Worm (Caenorhabditis elegans): Measurements from ENCODE around the gene B0001.3.

ce11 chrIV:12131308-12132072 is 14.0 kb downstream of the B0001.3 start:
- TF ChIP-seq nhr-28 (tag; optimal IDR thresholded peaks at IDR 0.05) (no peak), mab-5 (tag; optimal IDR thresholded peaks at IDR 0.05) (no peak), snpc-4 (tag; optimal IDR thresholded peaks at IDR 0.05) (no peak), unc-39 (tag; optimal IDR thresholded peaks at IDR 0.05) (no peak), lsy-2 (tag; optimal IDR thresholded peaks at IDR 0.05) (no peak), ceh-83 (GFP tag; optimal IDR thresholded peaks at IDR 0.05) (no peak), elt-1 (tag; optimal IDR thresholded peaks at IDR 0.05; ENCODE audit: borderline replicate concordance, insufficient read depth) (no peak), nhr-2 (tag; optimal IDR thresholded peaks at IDR 0.05) (no peak), nhr-12 (tag; optimal IDR thresholded peaks at IDR 0.05) (no peak), elt-3 (tag; optimal IDR thresholded peaks at IDR 0.05) (no peak), nhr-76 (tag; optimal IDR thresholded peaks at IDR 0.05) (no peak)

Measured in whole organism, mixed stage, embryonic.